Fruit fly (Drosophila melanogaster) whole organism, embryonic: Measurements from ENCODE around the gene sesB.
A peak's percentile ranks its signal among the peaks of the same experiment; 100 is the strongest.

Source experiments
- CG10543 ChIP-seq: fragments of 200-800 bp; sonication (Bioruptor generic); optimal IDR thresholded peaks from 3 replicates; lab custom pipeline; 2017; ENCODE audit warnings: missing biosample characterization, mild to moderate bottlenecking, missing genetic modification characterization, moderate library complexity
- CG11085 ChIP-seq: fragments of 200-800 bp; sonication (Bioruptor generic); IDR thresholded peaks from 2 replicates; pipeline ENCODE4 v1.3.6; 2022; ENCODE audit warnings: missing biosample characterization, missing genetic modification characterization
- CG11398 ChIP-seq: fragments of 200-800 bp; sonication (Bioruptor generic); optimal IDR thresholded peaks from 2 replicates; lab custom pipeline; 2016; ENCODE audit warnings: missing biosample characterization, missing genetic modification characterization
- CG11504 ChIP-seq: fragments of 200-800 bp; sonication (Bioruptor generic); optimal IDR thresholded peaks from 3 replicates; lab custom pipeline; 2019; ENCODE audit warnings: missing biosample characterization, mild to moderate bottlenecking, missing genetic modification characterization, moderate library complexity
- CG11695 ChIP-seq: fragments of 200-800 bp; sonication (Bioruptor generic); IDR thresholded peaks from 3 replicates; pipeline ENCODE4 v1.3.6; 2022; ENCODE audit warnings: missing biosample characterization, missing genetic modification characterization
- CG12104 ChIP-seq: fragments of 200-800 bp; sonication (Bioruptor generic); optimal IDR thresholded peaks from 3 replicates; lab custom pipeline; 2016; ENCODE audit warnings: missing biosample characterization, missing genetic modification characterization
- CG12391 ChIP-seq: fragments of 200-800 bp; sonication (Bioruptor generic); optimal IDR thresholded peaks from 3 replicates; lab custom pipeline; 2018; ENCODE audit warnings: missing biosample characterization, mild to moderate bottlenecking, missing genetic modification characterization, moderate library complexity
- CG13424 ChIP-seq: fragments of 200-800 bp; sonication (Bioruptor generic); optimal IDR thresholded peaks from 2 replicates; lab custom pipeline; 2019; ENCODE audit warnings: missing biosample characterization, mild to moderate bottlenecking, missing genetic modification characterization, moderate library complexity
- CG13775 ChIP-seq: fragments of 200-800 bp; sonication (Bioruptor generic); optimal IDR thresholded peaks from 3 replicates; lab custom pipeline; 2017; ENCODE audit warnings: missing biosample characterization, mild to moderate bottlenecking, missing genetic modification characterization
- CG14441 ChIP-seq: fragments of 200-800 bp; sonication (Bioruptor generic); IDR thresholded peaks from 2 replicates; pipeline ENCODE4 v1.3.6; 2022; ENCODE audit warnings: missing biosample characterization, missing genetic modification characterization
- CG14860 ChIP-seq: fragments of 200-800 bp; sonication (Bioruptor generic); IDR thresholded peaks from 3 replicates; pipeline ENCODE4 v1.3.6; 2022; ENCODE audit warnings: missing biosample characterization, missing genetic modification characterization; ENCODE audit not compliant: partially characterized antibody
- CG15601 ChIP-seq: fragments of 200-800 bp; sonication (Bioruptor generic); optimal IDR thresholded peaks from 3 replicates; lab custom pipeline; 2019; ENCODE audit warnings: missing biosample characterization, mild to moderate bottlenecking, missing genetic modification characterization, moderate library complexity
- CG17385 ChIP-seq: fragments of 200-800 bp; sonication (Bioruptor generic); optimal IDR thresholded peaks from 3 replicates; lab custom pipeline; 2018; ENCODE audit warnings: missing biosample characterization, mild to moderate bottlenecking, missing genetic modification characterization
- CG18599 ChIP-seq: fragments of 200-800 bp; sonication (Bioruptor generic); optimal IDR thresholded peaks from 3 replicates; lab custom pipeline; 2017; ENCODE audit warnings: missing biosample characterization, missing genetic modification characterization, mild to moderate bottlenecking, moderate library complexity, missing genetic modification reagents
- CG2120 ChIP-seq: fragments of 200-800 bp; sonication (Bioruptor generic); optimal IDR thresholded peaks from 3 replicates; lab custom pipeline; 2016; ENCODE audit warnings: missing biosample characterization, missing genetic modification characterization
- CG32532 ChIP-seq: fragments of 200-800 bp; sonication (Bioruptor generic); IDR thresholded peaks from 2 replicates; pipeline ENCODE4 v1.3.6; 2022; ENCODE audit warnings: missing biosample characterization, missing genetic modification characterization
- CG3281 ChIP-seq: fragments of 200-800 bp; sonication (Bioruptor generic); optimal IDR thresholded peaks from 3 replicates; lab custom pipeline; 2017; ENCODE audit warnings: missing biosample characterization, mild to moderate bottlenecking, missing genetic modification characterization
- CG42726 ChIP-seq: fragments of 200-800 bp; sonication (Bioruptor generic); IDR thresholded peaks from 2 replicates; pipeline ENCODE4 v1.3.6; 2022; ENCODE audit warnings: missing biosample characterization, missing genetic modification characterization; ENCODE audit not compliant: partially characterized antibody
- CG7556 ChIP-seq: fragments of 200-800 bp; sonication (Bioruptor generic); optimal IDR thresholded peaks from 2 replicates; lab custom pipeline; 2017; ENCODE audit warnings: missing biosample characterization, mild to moderate bottlenecking, missing genetic modification characterization
- CG8388 ChIP-seq: fragments of 200-800 bp; sonication (Bioruptor generic); optimal IDR thresholded peaks from 2 replicates; lab custom pipeline; 2019; ENCODE audit warnings: missing biosample characterization, mild to moderate bottlenecking, missing genetic modification characterization, moderate library complexity
- CG8478 ChIP-seq: fragments of >200 bp; optimal IDR thresholded peaks from 2 replicates; lab custom pipeline; 2018
- CTCF ChIP-seq: fragments of 200-800 bp; sonication (Bioruptor generic); optimal IDR thresholded peaks from 2 replicates; lab custom pipeline; 2017; ENCODE audit warnings: missing biosample characterization, mild to moderate bottlenecking, missing genetic modification characterization, moderate library complexity
- CkIIα-i1 ChIP-seq: fragments of 200-800 bp; sonication (Bioruptor generic); IDR thresholded peaks from 2 replicates; pipeline ENCODE4 v1.3.6; 2022; ENCODE audit warnings: missing biosample characterization, missing genetic modification characterization
- CrebB ChIP-seq: fragments of 200-800 bp; sonication (Bioruptor generic); optimal IDR thresholded peaks from 3 replicates; lab custom pipeline; 2018; ENCODE audit warnings: missing biosample characterization, mild to moderate bottlenecking, missing genetic modification characterization
- D19B ChIP-seq: fragments of 200-800 bp; sonication (Bioruptor generic); optimal IDR thresholded peaks from 2 replicates; lab custom pipeline; 2017; ENCODE audit warnings: missing biosample characterization, mild to moderate bottlenecking, missing genetic modification characterization
- Dbx ChIP-seq: fragments of 200-800 bp; sonication (Bioruptor generic); IDR thresholded peaks from 3 replicates; pipeline ENCODE4 v1.3.6; 2022; ENCODE audit warnings: missing biosample characterization, missing genetic modification characterization
- Dek ChIP-seq: fragments of 200-800 bp; sonication (Bioruptor generic); optimal IDR thresholded peaks from 3 replicates; lab custom pipeline; 2019; ENCODE audit warnings: missing biosample characterization, mild to moderate bottlenecking, missing genetic modification characterization, moderate library complexity
- E2f2 ChIP-seq: fragments of 200-800 bp; sonication (Bioruptor generic); IDR thresholded peaks from 2 replicates; pipeline ENCODE4 v1.3.6; 2022; ENCODE audit warnings: missing biosample characterization, missing genetic modification characterization
- Ets65A ChIP-seq: fragments of 200-800 bp; sonication (Bioruptor generic); peaks from one replicate; lab custom pipeline; 2016; ENCODE audit warnings: missing biosample characterization, missing genetic modification characterization
- Hey ChIP-seq: fragments of 200-800 bp; sonication (Bioruptor generic); optimal IDR thresholded peaks from 3 replicates; lab custom pipeline; 2018; ENCODE audit warnings: missing biosample characterization, mild to moderate bottlenecking, missing genetic modification characterization
- Myb ChIP-seq: fragments of 200-800 bp; sonication (Bioruptor generic); optimal IDR thresholded peaks from 2 replicates; lab custom pipeline; 2016; ENCODE audit warnings: missing biosample characterization, missing genetic modification characterization
- TFAM ChIP-seq: fragments of 200-800 bp; sonication (Bioruptor generic); optimal IDR thresholded peaks from 2 replicates; lab custom pipeline; 2017; ENCODE audit warnings: missing biosample characterization, missing genetic modification characterization, inconsistent platforms
- YL-1 ChIP-seq: fragments of 200-800 bp; sonication (Bioruptor generic); optimal IDR thresholded peaks from 3 replicates; lab custom pipeline; 2017; ENCODE audit warnings: missing biosample characterization, mild to moderate bottlenecking, missing genetic modification characterization
- al ChIP-seq: fragments of 200-800 bp; sonication (Bioruptor generic); IDR thresholded peaks from 2 replicates; pipeline ENCODE4 v1.3.6; 2022; ENCODE audit warnings: missing biosample characterization, missing genetic modification characterization
- az2 ChIP-seq: fragments of 200-800 bp; sonication (Bioruptor generic); optimal IDR thresholded peaks from 3 replicates; lab custom pipeline; 2016; ENCODE audit warnings: missing biosample characterization, missing genetic modification characterization
- chinmo ChIP-seq: fragments of 200-800 bp; sonication (Bioruptor generic); IDR thresholded peaks from 4 replicates; pipeline ENCODE4 v1.3.6; 2022; ENCODE audit warnings: missing biosample characterization, missing genetic modification characterization; ENCODE audit not compliant: partially characterized antibody
- crol ChIP-seq: fragments of 200-800 bp; sonication (Bioruptor generic); IDR thresholded peaks from 2 replicates; pipeline ENCODE4 v1.3.6; 2022; ENCODE audit warnings: missing biosample characterization, missing genetic modification characterization
- dimm ChIP-seq: fragments of 200-800 bp; sonication (Bioruptor generic); IDR thresholded peaks from 2 replicates; pipeline ENCODE4 v1.3.6; 2022; ENCODE audit warnings: missing biosample characterization, missing genetic modification characterization
- eve ChIP-seq, 2 experiments: fragments of >200 bp; optimal IDR thresholded peaks; 2 replicates each; lab custom pipeline; 2017; ENCODE audit warnings: missing biosample characterization in 2 of 2, missing genetic modification characterization in 2 of 2
- lab ChIP-seq: fragments of 200-800 bp; sonication (Bioruptor generic); optimal IDR thresholded peaks from 3 replicates; lab custom pipeline; 2017; ENCODE audit warnings: missing biosample characterization, missing genetic modification characterization, mild to moderate bottlenecking, moderate library complexity, missing genetic modification reagents
- lola ChIP-seq, 3 experiments: fragments of >200 bp in 2 of 3; fragments of 200-800 bp in 1 of 3; sonication (Bioruptor generic) in 1 of 3; optimal IDR thresholded peaks; 2 replicates each; lab custom pipeline; 2017 to 2019; ENCODE audit warnings: missing biosample characterization in 3 of 3, missing genetic modification characterization in 3 of 3, mild to moderate bottlenecking in 1 of 3, moderate library complexity in 1 of 3
- mld ChIP-seq: fragments of 200-800 bp; sonication (Bioruptor generic); IDR thresholded peaks from 3 replicates; pipeline ENCODE4 v1.3.6; 2022; ENCODE audit warnings: missing biosample characterization, missing genetic modification characterization; ENCODE audit not compliant: partially characterized antibody
- psq ChIP-seq: fragments of 200-800 bp; sonication (Bioruptor generic); optimal IDR thresholded peaks from 2 replicates; lab custom pipeline; 2017; ENCODE audit warnings: missing biosample characterization, missing genetic modification characterization
- pum ChIP-seq: fragments of 200-800 bp; sonication (Bioruptor generic); optimal IDR thresholded peaks from 2 replicates; lab custom pipeline; 2016; ENCODE audit warnings: missing biosample characterization, missing genetic modification characterization
- tll ChIP-seq, 2 experiments: fragments of 200-800 bp in 1 of 2; fragments of >200 bp in 1 of 2; sonication (Bioruptor generic) in 1 of 2; optimal IDR thresholded peaks; 2 replicates each; lab custom pipeline; 2017 to 2019; ENCODE audit warnings: missing biosample characterization in 2 of 2, missing genetic modification characterization in 2 of 2, mild to moderate bottlenecking in 1 of 2, moderate library complexity in 1 of 2
- tna ChIP-seq: fragments of 200-800 bp; sonication (Bioruptor generic); IDR thresholded peaks from 2 replicates; pipeline ENCODE4 v1.3.6; 2022; ENCODE audit warnings: missing biosample characterization, missing genetic modification characterization; ENCODE audit not compliant: partially characterized antibody
- trem ChIP-seq: fragments of 200-800 bp; optimal IDR thresholded peaks from 3 replicates; lab custom pipeline; 2019; ENCODE audit warnings: missing biosample characterization, mild to moderate bottlenecking, missing genetic modification characterization, moderate library complexity
- tup ChIP-seq: fragments of 200-800 bp; sonication (Bioruptor generic); optimal IDR thresholded peaks from 2 replicates; lab custom pipeline; 2016; ENCODE audit warnings: missing biosample characterization, mild to moderate bottlenecking, missing genetic modification characterization, moderate library complexity
- zen ChIP-seq: fragments of 200-800 bp; sonication (Bioruptor generic); optimal IDR thresholded peaks from 3 replicates; lab custom pipeline; 2018; ENCODE audit warnings: missing biosample characterization, mild to moderate bottlenecking, missing genetic modification characterization, moderate library complexity

Gene sesB

dm6 chrX:10784812-10785638 is 1.7 kb downstream of the sesB start:
- peak; percentile 27 for TF ChIP-seq CG10543 (GFP tag; lab: Kevin White, UChicago)
- TF ChIP-seq az2, result peak; percentile 0
- peak; percentile 91 for TF ChIP-seq trem (tag; lab: Kevin White, UChicago)
- no peak for TF ChIP-seq CTCF
- TF ChIP-seq CG15601 (tag; lab: Kevin White, UChicago), result no peak
- peak; percentile 62 for TF ChIP-seq CG8388 (GFP tag; lab: Kevin White, UChicago)
- TF ChIP-seq CG13775 (GFP tag; lab: Kevin White, UChicago), result peak; percentile 11
- no peak for TF ChIP-seq pum
- TF ChIP-seq E2f2, result 0 out of 2 replicates have a peak, but pooled peaks have one; percentile 6
- TF ChIP-seq tll (GFP tag; optimal IDR thresholded peaks at IDR 0.05; lab: Kevin White, UChicago), result peak in 1 of 2 experiments; percentile 83
- 0 out of 2 replicates have a peak, but pooled peaks have one; percentile 22 for TF ChIP-seq CG32532 (GFP tag; lab: Robert Waterston, UW)
- TF ChIP-seq CG2120, result peak; percentile 16
- no peak for TF ChIP-seq mld (GFP tag; lab: Robert Waterston, UW)
- TF ChIP-seq chinmo, result 0 out of 4 replicates have a peak, but pooled peaks have one; percentile 38
- no peak for TF ChIP-seq CG17385 (GFP tag; lab: Kevin White, UChicago)
- peak; percentile 11 for TF ChIP-seq zen (tag; lab: Kevin White, UChicago)
- TF ChIP-seq tup, result no peak
- TF ChIP-seq Hey (tag; lab: Kevin White, UChicago), result no peak
- peak; percentile 23 for TF ChIP-seq CG11504 (tag; lab: Kevin White, UChicago)
- no peak for TF ChIP-seq TFAM
- TF ChIP-seq CrebB (tag; lab: Kevin White, UChicago), result no peak
- peak; percentile 25 for TF ChIP-seq CG3281 (GFP tag; lab: Kevin White, UChicago)
- TF ChIP-seq CG18599 (GFP tag; lab: Kevin White, UChicago), result peak; percentile 19
- no peak for TF ChIP-seq CG8478 (lab: Kevin White, UChicago)
- TF ChIP-seq eve (GFP tag; optimal IDR thresholded peaks at IDR 0.05; lab: Kevin White, UChicago), result peak in 1 of 2 experiments; percentile 39
- no peak for TF ChIP-seq CG14441 (GFP tag; lab: Robert Waterston, UW)
- TF ChIP-seq CG12104 (GFP tag; lab: Kevin White, UChicago), result peak; percentile 16
- TF ChIP-seq tna (GFP tag; lab: Robert Waterston, UW), result no peak
- TF ChIP-seq psq (GFP tag; lab: Kevin White, UChicago), result no peak
- TF ChIP-seq CG42726 (GFP tag; lab: Robert Waterston, UW), result no peak
- TF ChIP-seq D19B, result peak; percentile 9
- TF ChIP-seq Dek (tag; lab: Kevin White, UChicago), result no peak
- no peak for TF ChIP-seq CG11398 (GFP tag; lab: Kevin White, UChicago)
- TF ChIP-seq CG11085 (GFP tag; lab: Robert Waterston, UW), result no peak
- TF ChIP-seq CG12391 (tag; lab: Kevin White, UChicago), result peak; percentile 17
- TF ChIP-seq Ets65A (GFP tag; lab: Kevin White, UChicago), result peak; percentile 11
- peak in 1 of 3 experiments; percentile 18 for TF ChIP-seq lola (GFP tag; optimal IDR thresholded peaks at IDR 0.05; lab: Kevin White, UChicago)
- peak; percentile 5 for TF ChIP-seq lab
- TF ChIP-seq CG14860, result no peak
- no peak for TF ChIP-seq CkIIα-i1 (GFP tag; lab: Robert Waterston, UW)
- peak; percentile 61 for TF ChIP-seq crol
- no peak for TF ChIP-seq YL-1
- TF ChIP-seq dimm (GFP tag; lab: Robert Waterston, UW), result no peak
- 0 out of 2 replicates have a peak, but pooled peaks have one; percentile 14 for TF ChIP-seq al
- no peak for TF ChIP-seq Dbx (GFP tag; lab: Robert Waterston, UW)
- TF ChIP-seq CG13424 (tag; lab: Kevin White, UChicago), result peak; percentile 6
- TF ChIP-seq CG11695 (GFP tag; lab: Robert Waterston, UW), result no peak
- no peak for TF ChIP-seq Myb (GFP tag; lab: Kevin White, UChicago)
- TF ChIP-seq CG7556 (GFP tag; lab: Kevin White, UChicago), result peak; percentile 32
